Worm (Caenorhabditis elegans) whole organism, mixed stage, embryonic: ENCODE results near the gene dnj-5.
"Not testable (repeated sequence)": the region's sequence is repeated elsewhere in the genome, so short reads cannot be mapped to it uniquely, and the experiment has no call there.

Source experiments
- M03D4.4 ChIP-seq: sonication (generic microtip); optimal IDR thresholded peaks from 2 replicates; lab custom pipeline; 2017; ENCODE audit warnings: mild to moderate bottlenecking, missing genetic modification characterization, missing compliant biosample characterization
- bed-3 ChIP-seq: fragments of 200-800 bp; sonication (Bioruptor generic); optimal IDR thresholded peaks from 3 replicates; lab custom pipeline; 2018; ENCODE audit warnings: mild to moderate bottlenecking, missing genetic modification characterization, moderate library complexity, missing compliant biosample characterization
- blmp-1 ChIP-seq: fragments of 150-350 bp; optimal IDR thresholded peaks from 2 replicates; lab custom pipeline; 2014; ENCODE audit warnings: missing biosample characterization, missing genetic modification characterization
- ceh-39 ChIP-seq: fragments of 150-350 bp; optimal IDR thresholded peaks from 2 replicates; lab custom pipeline; 2014; ENCODE audit warnings: missing biosample characterization, missing genetic modification characterization
- ceh-43 ChIP-seq: fragments of 200-800 bp; sonication (Bioruptor generic); optimal IDR thresholded peaks from 2 replicates; lab custom pipeline; 2018; ENCODE audit warnings: mild to moderate bottlenecking, missing genetic modification characterization, moderate library complexity, missing compliant biosample characterization
- ceh-83 ChIP-seq: fragments of 200-800 bp; sonication (Bioruptor generic); optimal IDR thresholded peaks from 2 replicates; lab custom pipeline; 2018; ENCODE audit warnings: mild to moderate bottlenecking, missing genetic modification characterization, missing compliant biosample characterization
- ces-1 ChIP-seq: fragments of 150-350 bp; optimal IDR thresholded peaks from 2 replicates; lab custom pipeline; 2014; ENCODE audit warnings: missing biosample characterization, missing genetic modification reagents, missing genetic modification characterization
- cnd-1 ChIP-seq: fragments of 200-800 bp; sonication (Bioruptor generic); optimal IDR thresholded peaks from 2 replicates; lab custom pipeline; 2018; ENCODE audit warnings: mild to moderate bottlenecking, missing genetic modification characterization, missing compliant biosample characterization
- drap-1 ChIP-seq: fragments of 200-800 bp; sonication (Bioruptor generic); optimal IDR thresholded peaks from 3 replicates; lab custom pipeline; 2018; ENCODE audit warnings: mild to moderate bottlenecking, missing genetic modification characterization, missing compliant biosample characterization
- elt-1 ChIP-seq: sonication (generic microtip); optimal IDR thresholded peaks from 2 replicates; lab custom pipeline; 2017; ENCODE audit warnings: missing genetic modification characterization, mild to moderate bottlenecking, missing compliant biosample characterization, antibody characterized with exemption, moderate library complexity, borderline replicate concordance; ENCODE audit not compliant: insufficient read depth
- elt-3 ChIP-seq: fragments of 150-350 bp; optimal IDR thresholded peaks from 2 replicates; lab custom pipeline; 2014; ENCODE audit warnings: missing biosample characterization, missing genetic modification characterization
- flh-1 ChIP-seq: fragments of 200-800 bp; sonication (Bioruptor generic); optimal IDR thresholded peaks from 2 replicates; lab custom pipeline; 2018; ENCODE audit warnings: mild to moderate bottlenecking, missing genetic modification characterization, moderate library complexity, missing compliant biosample characterization
- ham-2 ChIP-seq: fragments of 200-800 bp; sonication (Bioruptor generic); optimal IDR thresholded peaks from 2 replicates; lab custom pipeline; 2018; ENCODE audit warnings: mild to moderate bottlenecking, missing genetic modification characterization, missing compliant biosample characterization
- hlh-1 ChIP-seq: fragments of 150-350 bp; optimal IDR thresholded peaks from 2 replicates; lab custom pipeline; 2014; ENCODE audit warnings: missing biosample characterization, missing genetic modification reagents, missing genetic modification characterization
- lin-13 ChIP-seq: fragments of 150-350 bp; optimal IDR thresholded peaks from 2 replicates; lab custom pipeline; 2014; ENCODE audit warnings: missing biosample characterization, missing genetic modification characterization
- lin-32 ChIP-seq: fragments of 200-800 bp; sonication (Bioruptor generic); optimal IDR thresholded peaks from 2 replicates; lab custom pipeline; 2018; ENCODE audit warnings: mild to moderate bottlenecking, missing genetic modification characterization, missing compliant biosample characterization
- lsy-2 ChIP-seq: fragments of 150-350 bp; optimal IDR thresholded peaks from 2 replicates; lab custom pipeline; 2014; ENCODE audit warnings: missing biosample characterization, missing genetic modification characterization
- mab-5 ChIP-seq: fragments of 150-350 bp; optimal IDR thresholded peaks from 2 replicates; lab custom pipeline; 2014; ENCODE audit warnings: missing biosample characterization, missing genetic modification characterization
- mep-1 ChIP-seq: fragments of 150-350 bp; optimal IDR thresholded peaks from 2 replicates; lab custom pipeline; 2017; ENCODE audit warnings: missing biosample characterization, missing genetic modification reagents, missing genetic modification characterization, inconsistent platforms
- mls-2 ChIP-seq: sonication (generic microtip); optimal IDR thresholded peaks from 2 replicates; lab custom pipeline; 2016; ENCODE audit warnings: mild to moderate bottlenecking, missing genetic modification characterization, moderate library complexity, missing compliant biosample characterization
- nhr-12 ChIP-seq: fragments of 150-350 bp; optimal IDR thresholded peaks from 2 replicates; lab custom pipeline; 2014; ENCODE audit warnings: missing biosample characterization, missing genetic modification characterization
- nhr-2 ChIP-seq: fragments of 150-350 bp; optimal IDR thresholded peaks from 2 replicates; lab custom pipeline; 2014; ENCODE audit warnings: missing biosample characterization, missing genetic modification characterization
- nhr-237 ChIP-seq: fragments of 150-350 bp; optimal IDR thresholded peaks from 2 replicates; lab custom pipeline; 2014; ENCODE audit warnings: missing biosample characterization, missing genetic modification characterization
- nhr-28 ChIP-seq: fragments of 150-350 bp; optimal IDR thresholded peaks from 2 replicates; lab custom pipeline; 2014; ENCODE audit warnings: missing biosample characterization, missing genetic modification characterization
- nhr-76 ChIP-seq: sonication (generic microtip); optimal IDR thresholded peaks from 2 replicates; lab custom pipeline; 2017; ENCODE audit warnings: missing biosample characterization, missing genetic modification characterization
- pha-4 ChIP-seq: fragments of 150-350 bp; optimal IDR thresholded peaks from 2 replicates; lab custom pipeline; 2018; ENCODE audit warnings: missing biosample characterization, missing genetic modification reagents, missing genetic modification characterization
- sem-2 ChIP-seq: fragments of 200-800 bp; sonication (Bioruptor generic); optimal IDR thresholded peaks from 2 replicates; lab custom pipeline; 2018; ENCODE audit warnings: mild to moderate bottlenecking, missing genetic modification characterization, missing compliant biosample characterization
- snpc-4 ChIP-seq: fragments of 150-350 bp; optimal IDR thresholded peaks from 2 replicates; lab custom pipeline; 2014; ENCODE audit warnings: missing biosample characterization, missing genetic modification characterization
- sptf-1 ChIP-seq: sonication (generic microtip); optimal IDR thresholded peaks from 2 replicates; lab custom pipeline; 2017; ENCODE audit warnings: mild to moderate bottlenecking, missing genetic modification characterization, moderate library complexity, missing compliant biosample characterization
- tbx-8 ChIP-seq: fragments of 200-800 bp; sonication (Bioruptor generic); optimal IDR thresholded peaks from 2 replicates; lab custom pipeline; 2018; ENCODE audit warnings: mild to moderate bottlenecking, missing genetic modification characterization, moderate library complexity, missing compliant biosample characterization
- unc-120 ChIP-seq: sonication (generic microtip); optimal IDR thresholded peaks from 2 replicates; lab custom pipeline; 2017; ENCODE audit warnings: missing genetic modification characterization, missing compliant biosample characterization; ENCODE audit not compliant: poor library complexity, severe bottlenecking
- unc-39 ChIP-seq: fragments of 150-350 bp; optimal IDR thresholded peaks from 2 replicates; lab custom pipeline; 2014; ENCODE audit warnings: missing biosample characterization, missing genetic modification characterization
- unc-62 ChIP-seq: fragments of 150-350 bp; optimal IDR thresholded peaks from 2 replicates; lab custom pipeline; 2014; ENCODE audit warnings: missing biosample characterization, missing genetic modification reagents, missing genetic modification characterization
- zip-8 ChIP-seq: fragments of 150-350 bp; optimal IDR thresholded peaks from 2 replicates; lab custom pipeline; 2014; ENCODE audit warnings: missing biosample characterization, missing genetic modification characterization
- ztf-11 ChIP-seq: fragments of 150-350 bp; optimal IDR thresholded peaks from 2 replicates; lab custom pipeline; 2014; ENCODE audit warnings: missing biosample characterization, missing genetic modification characterization

The dnj-5 gene

ce11 chrII:6858201-6858600, at the start of gene dnj-5:
Gene dnj-5 (minus strand): TSS chrII:6858301.
- TF ChIP-seq cnd-1 (tag; lab: Kevin White, UChicago) (no peak), elt-1 (no peak), flh-1 (GFP tag; lab: Kevin White, UChicago) (no peak), zip-8 (no peak), M03D4.4 (tag; lab: Kevin White, UChicago) (no peak), ceh-83 (GFP tag; lab: Kevin White, UChicago) (no peak), ceh-39 (tag; lab: Kevin White, UChicago) (no peak), snpc-4 (no peak), bed-3 (GFP tag; lab: Kevin White, UChicago) (no peak), nhr-12 (no peak), ham-2 (GFP tag; lab: Kevin White, UChicago) (no peak)

- TF ChIP-seq nhr-2; unc-39 (tag; lab: Kevin White, UChicago); sem-2 (GFP tag; lab: Kevin White, UChicago): not testable (repeated sequence)
These were observed 49.6 kb upstream of the dnj-5 start, which contains the start of gene B0252.3 for ce11 chrII:6907657-6908056. Gene B0252.3 (minus strand): TSS chrII:6907757.

ce11 chrII:6901795-6902194, 43.7 kb upstream of the dnj-5 start, which contains the start of gene psmd-9:
Gene psmd-9 (plus strand): TSS chrII:6902095.
- TF ChIP-seq mep-1 (no peak), blmp-1 (tag; lab: Kevin White, UChicago) (no peak), zip-8 (no peak), nhr-2 (no peak), flh-1 (GFP tag; lab: Kevin White, UChicago) (no peak), ham-2 (GFP tag; lab: Kevin White, UChicago) (no peak), elt-1 (no peak), sptf-1 (no peak), drap-1 (no peak), lin-32 (GFP tag; lab: Kevin White, UChicago) (no peak), hlh-1 (tag; lab: Kevin White, UChicago) (no peak), unc-120 (tag; lab: Kevin White, UChicago) (no peak), elt-3 (tag; lab: Kevin White, UChicago) (no peak), lin-13 (tag; lab: Kevin White, UChicago) (no peak), M03D4.4 (tag; lab: Kevin White, UChicago) (no peak), snpc-4 (no peak), cnd-1 (tag; lab: Kevin White, UChicago) (no peak)

DNA sequence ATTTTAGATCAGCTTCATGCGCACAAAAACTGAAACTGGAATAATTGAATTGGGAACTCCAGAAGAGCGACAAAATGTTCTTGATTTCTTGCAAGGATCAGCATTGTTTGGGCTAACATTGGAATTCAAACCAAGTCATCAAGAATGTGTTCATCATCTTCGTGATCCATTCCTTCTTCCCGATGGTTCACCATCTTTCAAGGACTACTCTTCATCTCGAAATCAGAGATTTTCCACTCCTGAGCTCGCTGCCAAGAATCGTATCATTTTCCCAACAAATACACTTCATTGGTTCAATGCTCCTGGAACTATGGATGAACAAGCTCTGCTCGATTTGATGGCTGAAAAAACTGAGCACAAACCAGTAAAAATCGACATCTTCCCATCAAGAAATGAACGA, 42.6 kb upstream of the dnj-5 start:
- no peak for TF ChIP-seq sem-2 (GFP tag; lab: Kevin White, UChicago)
- no peak for TF ChIP-seq ham-2 (GFP tag; lab: Kevin White, UChicago)
- TF ChIP-seq nhr-2: no peak
- no peak for TF ChIP-seq tbx-8 (GFP tag; lab: Kevin White, UChicago)
- no peak for TF ChIP-seq ces-1 (GFP tag; lab: Kevin White, UChicago)
- TF ChIP-seq drap-1: no peak
- no peak for TF ChIP-seq unc-39 (tag; lab: Kevin White, UChicago)
- no peak for TF ChIP-seq snpc-4
- no peak for TF ChIP-seq blmp-1 (tag; lab: Kevin White, UChicago)
- TF ChIP-seq ceh-39 (tag; lab: Kevin White, UChicago): no peak
- TF ChIP-seq cnd-1 (tag; lab: Kevin White, UChicago): no peak
- no peak for TF ChIP-seq nhr-237 (tag; lab: Kevin White, UChicago)

DNA sequence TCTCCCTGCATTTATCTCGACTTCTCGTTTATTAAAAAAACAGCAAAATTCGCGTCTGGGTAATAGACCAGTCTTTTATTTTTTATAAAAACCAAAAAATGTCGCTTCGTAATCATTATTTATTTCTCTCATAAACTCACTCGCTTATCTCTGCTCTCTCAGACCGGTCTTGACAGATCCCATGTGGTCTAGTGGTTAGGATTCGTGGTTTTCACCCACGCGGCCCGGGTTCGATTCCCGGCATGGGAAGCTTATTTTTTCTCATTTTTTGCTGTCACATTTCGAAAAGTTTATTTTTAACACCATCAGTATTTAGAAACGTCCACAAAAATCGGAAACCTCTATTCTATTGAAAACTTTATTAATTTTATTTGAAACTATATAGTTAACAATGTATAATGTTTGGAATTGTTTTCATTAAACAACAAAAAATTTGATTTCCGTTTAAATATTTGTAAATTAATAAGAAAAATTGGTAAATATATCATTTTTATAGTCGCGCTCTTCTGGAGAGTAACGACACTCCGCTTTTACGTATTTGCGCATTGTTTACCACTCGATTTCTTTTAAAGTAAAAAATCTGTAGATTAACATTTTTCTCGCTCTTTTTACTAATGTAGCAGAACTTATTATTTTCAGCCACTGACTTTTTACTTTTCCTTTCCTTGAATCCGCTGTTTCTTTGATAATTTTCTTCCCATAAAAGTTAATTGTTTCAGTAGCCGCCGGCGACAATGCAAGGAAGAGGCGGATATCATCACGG, 40.1 kb upstream of the dnj-5 start, which contains the start of gene hrpl-1:
TSS of gene hrpl-1 (plus strand) at position 713 of the 763 bp plus-strand sequence.
- TF ChIP-seq nhr-2: no peak
- no peak for TF ChIP-seq nhr-76 (tag; lab: Kevin White, UChicago)
- no peak for TF ChIP-seq nhr-237 (tag; lab: Kevin White, UChicago)
- peak; percentile 76 for TF ChIP-seq sptf-1
- TF ChIP-seq ztf-11 (tag; lab: Kevin White, UChicago): no peak
- TF ChIP-seq mls-2 (tag; lab: Kevin White, UChicago): no peak
- no peak for TF ChIP-seq pha-4 (tag; lab: Kevin White, UChicago)
- no peak for TF ChIP-seq drap-1
- no peak for TF ChIP-seq elt-1
- peak; percentile 59 for TF ChIP-seq cnd-1 (tag; lab: Kevin White, UChicago)
- peak; percentile 62 for TF ChIP-seq ceh-83 (GFP tag; lab: Kevin White, UChicago)
- no peak for TF ChIP-seq lin-13 (tag; lab: Kevin White, UChicago)
- TF ChIP-seq flh-1 (GFP tag; lab: Kevin White, UChicago): no peak
- no peak for TF ChIP-seq zip-8
- no peak for TF ChIP-seq mab-5
- no peak for TF ChIP-seq hlh-1 (tag; lab: Kevin White, UChicago)
- TF ChIP-seq unc-120 (tag; lab: Kevin White, UChicago): no peak
- no peak for TF ChIP-seq unc-39 (tag; lab: Kevin White, UChicago)
- TF ChIP-seq nhr-12: no peak
- TF ChIP-seq ceh-43: no peak
- TF ChIP-seq lsy-2 (tag; lab: Kevin White, UChicago): peak; percentile 26
- peak; percentile 28 for TF ChIP-seq tbx-8 (GFP tag; lab: Kevin White, UChicago)
- TF ChIP-seq mep-1: no peak
- TF ChIP-seq unc-62 (GFP tag; lab: Kevin White, UChicago): no peak
- no peak for TF ChIP-seq blmp-1 (tag; lab: Kevin White, UChicago)
- peak; percentile 73 for TF ChIP-seq M03D4.4 (tag; lab: Kevin White, UChicago)
- TF ChIP-seq nhr-28: no peak
- peak; percentile 52 for TF ChIP-seq sem-2 (GFP tag; lab: Kevin White, UChicago)
- TF ChIP-seq elt-3 (tag; lab: Kevin White, UChicago): no peak
- peak; percentile 11 for TF ChIP-seq bed-3 (GFP tag; lab: Kevin White, UChicago)
- TF ChIP-seq ham-2 (GFP tag; lab: Kevin White, UChicago): no peak
- TF ChIP-seq snpc-4: no peak
- no peak for TF ChIP-seq ceh-39 (tag; lab: Kevin White, UChicago)
- no peak for TF ChIP-seq ces-1 (GFP tag; lab: Kevin White, UChicago)
